Fruit fly (Drosophila melanogaster) whole organism, adult: ENCODE measurements around the gene CG5381.

Experiments
- CG11617 ChIP-seq: fragments of 200-800 bp; sonication (Bioruptor generic); optimal IDR thresholded peaks from 2 replicates; lab custom pipeline; 2017; ENCODE audit warnings: mild to moderate bottlenecking, missing biosample characterization, missing genetic modification reagents, missing genetic modification characterization
- CG12768 ChIP-seq: fragments of 200-800 bp; sonication (Bioruptor generic); optimal IDR thresholded peaks from 2 replicates; lab custom pipeline; 2017; ENCODE audit warnings: missing biosample characterization, missing genetic modification characterization, mild to moderate bottlenecking, moderate library complexity, missing genetic modification reagents
- CG14711 ChIP-seq: fragments of 200-800 bp; sonication (Bioruptor generic); optimal IDR thresholded peaks from 2 replicates; lab custom pipeline; 2018; ENCODE audit warnings: missing biosample characterization, mild to moderate bottlenecking, missing genetic modification characterization, moderate library complexity
- CG1620 ChIP-seq: fragments of 200-800 bp; sonication (Bioruptor generic); optimal IDR thresholded peaks from 2 replicates; lab custom pipeline; 2016; ENCODE audit warnings: missing biosample characterization, missing genetic modification characterization
- CG33017 ChIP-seq: fragments of 200-800 bp; sonication (Bioruptor generic); optimal IDR thresholded peaks from 2 replicates; lab custom pipeline; 2018; ENCODE audit warnings: missing biosample characterization, mild to moderate bottlenecking, missing genetic modification characterization, moderate library complexity
- CG5204 ChIP-seq: fragments of 200-800 bp; sonication (Bioruptor generic); optimal IDR thresholded peaks from 2 replicates; lab custom pipeline; 2016; ENCODE audit warnings: missing biosample characterization, missing genetic modification characterization
- CG7045 ChIP-seq: fragments of 200-800 bp; sonication (Bioruptor generic); optimal IDR thresholded peaks from 2 replicates; lab custom pipeline; 2017; ENCODE audit warnings: missing biosample characterization, mild to moderate bottlenecking, missing genetic modification characterization
- CG7101 ChIP-seq: fragments of 200-800 bp; sonication (Bioruptor generic); optimal IDR thresholded peaks from 2 replicates; lab custom pipeline; 2018; ENCODE audit warnings: missing biosample characterization, mild to moderate bottlenecking, missing genetic modification characterization, moderate library complexity
- Clk ChIP-seq: fragments of 200-800 bp; sonication (Bioruptor generic); optimal IDR thresholded peaks from 2 replicates; lab custom pipeline; 2017; ENCODE audit warnings: missing biosample characterization, missing genetic modification characterization
- Crg-1 ChIP-seq: fragments of 200-800 bp; sonication (Bioruptor generic); optimal IDR thresholded peaks from 2 replicates; lab custom pipeline; 2016; ENCODE audit warnings: missing biosample characterization, missing genetic modification characterization
- Hr96 ChIP-seq: fragments of 200-800 bp; sonication (Bioruptor generic); optimal IDR thresholded peaks from 2 replicates; lab custom pipeline; 2016; ENCODE audit warnings: missing biosample characterization, missing genetic modification characterization
- Mnt ChIP-seq: fragments of 200-800 bp; sonication (Bioruptor generic); optimal IDR thresholded peaks from 2 replicates; lab custom pipeline; 2016; ENCODE audit warnings: missing biosample characterization, mild to moderate bottlenecking, missing genetic modification characterization
- bab1 ChIP-seq: fragments of 200-800 bp; sonication (Bioruptor generic); optimal IDR thresholded peaks from 3 replicates; lab custom pipeline; 2019; ENCODE audit warnings: missing biosample characterization, mild to moderate bottlenecking, missing genetic modification characterization, moderate library complexity
- cic ChIP-seq: fragments of 200-800 bp; sonication (Bioruptor generic); optimal IDR thresholded peaks from 2 replicates; lab custom pipeline; 2017; ENCODE audit warnings: missing biosample characterization, mild to moderate bottlenecking, missing genetic modification characterization, moderate library complexity
- cnc ChIP-seq, 2 experiments: fragments of >200 bp; optimal IDR thresholded peaks; 2 replicates each; lab custom pipeline; 2017
- kay ChIP-seq: fragments of 200-800 bp; sonication (Bioruptor generic); peaks from one replicate; lab custom pipeline; 2016; ENCODE audit warnings: missing biosample characterization, missing genetic modification characterization, borderline replicate concordance
- ovo ChIP-seq: fragments of 200-800 bp; sonication (Bioruptor generic); optimal IDR thresholded peaks from 2 replicates; lab custom pipeline; 2016; ENCODE audit warnings: missing biosample characterization, missing genetic modification characterization
- pad ChIP-seq: fragments of 200-800 bp; sonication (Bioruptor generic); optimal IDR thresholded peaks from 3 replicates; lab custom pipeline; 2017; ENCODE audit warnings: missing biosample characterization, missing genetic modification characterization, mild to moderate bottlenecking, moderate library complexity, missing genetic modification reagents
- tj ChIP-seq: fragments of 200-800 bp; sonication (Bioruptor generic); optimal IDR thresholded peaks from 3 replicates; lab custom pipeline; 2017; ENCODE audit warnings: missing biosample characterization, mild to moderate bottlenecking, missing genetic modification characterization, moderate library complexity
- toe ChIP-seq: fragments of 200-800 bp; sonication (Bioruptor generic); optimal IDR thresholded peaks from 2 replicates; lab custom pipeline; 2016; ENCODE audit warnings: missing biosample characterization, missing genetic modification characterization

CG5381 gene

DNA sequence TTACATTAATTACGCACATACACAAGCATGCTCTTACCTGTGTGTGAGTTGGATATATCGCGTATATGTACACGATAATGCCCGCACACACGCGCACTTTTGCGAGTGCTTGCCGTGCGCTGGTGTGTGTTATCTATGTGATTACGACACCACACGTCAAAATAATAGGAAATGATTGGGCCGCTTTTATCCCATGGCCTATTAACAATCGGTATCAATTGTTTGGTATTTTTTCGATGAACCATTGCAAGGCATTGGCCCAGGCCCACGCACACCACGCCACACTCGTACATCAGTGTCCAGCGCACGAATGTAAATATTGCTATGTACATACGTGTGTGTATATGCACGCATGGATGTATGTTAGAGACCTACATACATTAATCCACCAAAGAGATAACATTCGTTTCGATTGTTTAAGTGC, 12.0 kb upstream of the CG5381 start:
- TF ChIP-seq Clk (GFP tag; lab: Kevin White, UChicago) (peak; percentile 59), CG33017 (tag; lab: Kevin White, UChicago) (peak; percentile 56), CG1620 (GFP tag; lab: Kevin White, UChicago) (peak; percentile 28), toe (GFP tag; lab: Kevin White, UChicago) (no peak), CG5204 (GFP tag; lab: Kevin White, UChicago) (no peak), CG12768 (GFP tag; lab: Kevin White, UChicago) (peak; percentile 85), Crg-1 (GFP tag; lab: Kevin White, UChicago) (peak; percentile 61), cic (GFP tag; lab: Kevin White, UChicago) (peak; percentile 87), CG14711 (tag; lab: Kevin White, UChicago) (peak; percentile 43), cnc (optimal IDR thresholded peaks at IDR 0.05; lab: Kevin White, UChicago) (no peak), Hr96 (GFP tag; lab: Kevin White, UChicago) (no peak), CG11617 (peak; percentile 68), CG7101 (tag; lab: Kevin White, UChicago) (peak; percentile 55), ovo (GFP tag; lab: Kevin White, UChicago) (peak; percentile 45), kay (GFP tag; lab: Kevin White, UChicago) (peak; percentile 98), Mnt (peak; percentile 85), tj (GFP tag; lab: Kevin White, UChicago) (peak; percentile 73), bab1 (GFP tag; lab: Kevin White, UChicago) (peak; percentile 62), pad (GFP tag; lab: Kevin White, UChicago) (peak; percentile 44), CG7045 (GFP tag; lab: Kevin White, UChicago) (peak; percentile 62)

dm6 chr2L:10334213-10334612, 11.3 kb upstream of the CG5381 start:
- no peak for TF ChIP-seq pad (GFP tag; lab: Kevin White, UChicago)
- TF ChIP-seq Clk (GFP tag; lab: Kevin White, UChicago): no peak
- no peak for TF ChIP-seq tj (GFP tag; lab: Kevin White, UChicago)
- TF ChIP-seq Hr96 (GFP tag; lab: Kevin White, UChicago): no peak
- TF ChIP-seq CG14711 (tag; lab: Kevin White, UChicago): no peak
- no peak for TF ChIP-seq ovo (GFP tag; lab: Kevin White, UChicago)
- TF ChIP-seq cic (GFP tag; lab: Kevin White, UChicago): no peak

DNA sequence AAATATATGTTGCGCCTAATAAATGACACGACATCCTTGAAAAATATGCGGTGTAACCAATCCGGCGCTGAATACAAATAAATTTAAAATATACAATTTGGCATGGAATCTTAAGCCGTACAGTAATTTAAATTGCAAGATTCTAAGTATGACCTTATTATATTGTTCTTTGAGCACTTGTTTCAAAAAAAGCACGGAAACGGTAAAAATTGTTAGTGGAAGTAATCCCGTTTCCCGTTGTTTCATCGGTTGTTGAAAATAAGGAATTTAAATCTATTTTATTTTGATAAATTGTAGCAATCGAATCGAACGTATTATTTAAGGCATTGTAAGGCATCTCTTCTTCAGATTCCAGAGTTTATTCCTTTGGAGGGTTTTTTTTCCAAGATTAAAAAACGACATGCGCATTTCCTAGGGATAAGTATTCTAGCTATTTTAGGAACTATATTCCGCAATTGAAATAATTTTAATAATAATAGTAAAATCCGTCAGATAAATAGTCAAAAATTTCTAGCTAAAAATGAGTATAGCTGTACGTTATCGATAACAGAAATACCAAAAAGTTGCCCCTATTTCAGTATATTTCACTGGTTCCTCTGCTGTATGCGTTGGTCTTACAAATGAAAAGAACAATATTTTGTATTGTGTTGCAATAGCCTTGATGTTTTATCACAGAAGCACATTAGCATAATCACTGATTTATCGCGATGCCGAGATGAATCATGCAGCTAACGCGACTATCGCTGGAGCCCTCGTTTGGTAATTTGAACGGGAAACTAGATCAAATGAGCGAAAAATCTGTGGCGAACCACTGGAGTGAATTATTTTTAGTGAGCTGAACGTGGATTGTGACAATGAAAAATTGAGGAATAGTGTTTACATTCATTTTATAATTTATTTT, 10.4 kb upstream of the CG5381 start, which contains the start of gene GATAd:
TSS of gene GATAd (plus strand) at position 644 of the 901 bp plus-strand sequence.
- peak; percentile 15 for TF ChIP-seq CG12768 (GFP tag; lab: Kevin White, UChicago)
- no peak for TF ChIP-seq Crg-1 (GFP tag; lab: Kevin White, UChicago)
- TF ChIP-seq Mnt: peak; percentile 23
- peak; percentile 41 for TF ChIP-seq bab1 (GFP tag; lab: Kevin White, UChicago)
- TF ChIP-seq pad (GFP tag; lab: Kevin White, UChicago): peak; percentile 38
- TF ChIP-seq CG33017 (tag; lab: Kevin White, UChicago): peak; percentile 30
- TF ChIP-seq cnc (optimal IDR thresholded peaks at IDR 0.05; lab: Kevin White, UChicago): no peak
- TF ChIP-seq Clk (GFP tag; lab: Kevin White, UChicago): no peak
- TF ChIP-seq CG7101 (tag; lab: Kevin White, UChicago): peak; percentile 8
- peak; percentile 98 for TF ChIP-seq kay (GFP tag; lab: Kevin White, UChicago)

dm6 chr2L:10331066-10331847, 8.4 kb upstream of the CG5381 start, which contains the start of the genes Schip1 and Cox10:
Schip1 (minus strand) TSS chr2L:10331116.
Cox10 (plus strand) TSS chr2L:10331471.
- TF ChIP-seq kay (GFP tag; lab: Kevin White, UChicago) (peak; percentile 0), CG5204 (GFP tag; lab: Kevin White, UChicago) (no peak), CG14711 (tag; lab: Kevin White, UChicago) (peak; percentile 26), CG7101 (tag; lab: Kevin White, UChicago) (peak; percentile 44), Mnt (peak; percentile 10), CG11617 (no peak), CG33017 (tag; lab: Kevin White, UChicago) (peak; percentile 40), CG12768 (GFP tag; lab: Kevin White, UChicago) (no peak)

- peak; percentile 82 for TF ChIP-seq kay (GFP tag; lab: Kevin White, UChicago)
- no peak for TF ChIP-seq CG7045 (GFP tag; lab: Kevin White, UChicago)
Measured at dm6 chr2L:10327790-10328189, 4.9 kb upstream of the CG5381 start, which contains the start of gene RnrL. RnrL (minus strand) TSS chr2L:10327943.
